Fruit fly (Drosophila melanogaster) whole organism, embryonic: ENCODE data around the gene Actn.

ENCODE experiments used
- Atf-2 ChIP-seq: fragments of 200-800 bp; sonication (Bioruptor generic); optimal IDR thresholded peaks from 2 replicates; lab custom pipeline; 2016; ENCODE audit warnings: missing biosample characterization, missing genetic modification characterization
- CG10274 ChIP-seq: fragments of 200-800 bp; sonication (Bioruptor generic); optimal IDR thresholded peaks from 3 replicates; lab custom pipeline; 2017; ENCODE audit warnings: missing biosample characterization, mild to moderate bottlenecking, missing genetic modification characterization
- CG10543 ChIP-seq: fragments of 200-800 bp; sonication (Bioruptor generic); optimal IDR thresholded peaks from 3 replicates; lab custom pipeline; 2017; ENCODE audit warnings: missing biosample characterization, mild to moderate bottlenecking, missing genetic modification characterization, moderate library complexity
- CG10565 ChIP-seq: fragments of 200-800 bp; sonication (Bioruptor generic); optimal IDR thresholded peaks from 3 replicates; lab custom pipeline; 2016; ENCODE audit warnings: missing biosample characterization, mild to moderate bottlenecking, missing genetic modification characterization
- CG11723 ChIP-seq: fragments of 200-800 bp; sonication (Bioruptor generic); optimal IDR thresholded peaks from 2 replicates; lab custom pipeline; 2017; ENCODE audit warnings: missing biosample characterization, mild to moderate bottlenecking, missing genetic modification characterization
- CG12071 ChIP-seq: fragments of 200-800 bp; sonication (Bioruptor generic); optimal IDR thresholded peaks from 3 replicates; lab custom pipeline; 2018; ENCODE audit warnings: missing biosample characterization, mild to moderate bottlenecking, missing genetic modification characterization
- CG12942 ChIP-seq: fragments of 200-800 bp; sonication (Bioruptor generic); optimal IDR thresholded peaks from 3 replicates; lab custom pipeline; 2016; ENCODE audit warnings: missing biosample characterization, missing genetic modification characterization
- CG13775 ChIP-seq: fragments of 200-800 bp; sonication (Bioruptor generic); optimal IDR thresholded peaks from 3 replicates; lab custom pipeline; 2017; ENCODE audit warnings: missing biosample characterization, mild to moderate bottlenecking, missing genetic modification characterization
- CG15011 ChIP-seq: fragments of 200-800 bp; sonication (Bioruptor generic); optimal IDR thresholded peaks from 3 replicates; lab custom pipeline; 2018; ENCODE audit warnings: missing biosample characterization, mild to moderate bottlenecking, missing genetic modification characterization
- CG1529 ChIP-seq: fragments of 200-800 bp; sonication (Bioruptor generic); optimal IDR thresholded peaks from 3 replicates; lab custom pipeline; 2018; ENCODE audit warnings: missing biosample characterization, missing genetic modification characterization
- CG16815 ChIP-seq: fragments of 200-800 bp; sonication (Bioruptor generic); optimal IDR thresholded peaks from 3 replicates; lab custom pipeline; 2017; ENCODE audit warnings: missing biosample characterization, mild to moderate bottlenecking, missing genetic modification characterization
- CG16863 ChIP-seq: fragments of 200-800 bp; sonication (Bioruptor generic); optimal IDR thresholded peaks from 3 replicates; lab custom pipeline; 2016; ENCODE audit warnings: missing biosample characterization, missing genetic modification characterization
- CG18476 ChIP-seq: fragments of 200-800 bp; sonication (Bioruptor generic); optimal IDR thresholded peaks from 2 replicates; lab custom pipeline; 2016; ENCODE audit warnings: missing biosample characterization, mild to moderate bottlenecking, missing genetic modification characterization
- CG2889 ChIP-seq: fragments of 200-800 bp; sonication (Bioruptor generic); IDR thresholded peaks from 3 replicates; pipeline ENCODE4 v1.3.6; 2022; ENCODE audit warnings: missing biosample characterization, missing genetic modification characterization
- CG32767 ChIP-seq: fragments of 200-800 bp; sonication (Bioruptor generic); IDR thresholded peaks from 2 replicates; pipeline ENCODE4 v1.3.6; 2022; ENCODE audit warnings: missing biosample characterization, missing genetic modification characterization
- CG3838 ChIP-seq: fragments of 200-800 bp; sonication (Bioruptor generic); optimal IDR thresholded peaks from 3 replicates; lab custom pipeline; 2016; ENCODE audit warnings: missing biosample characterization, missing genetic modification characterization
- CG5180 ChIP-seq: fragments of 200-800 bp; sonication (Bioruptor generic); optimal IDR thresholded peaks from 3 replicates; lab custom pipeline; 2017; ENCODE audit warnings: missing biosample characterization, missing genetic modification characterization, mild to moderate bottlenecking, moderate library complexity, missing genetic modification reagents
- CG6272 ChIP-seq: fragments of 200-800 bp; sonication (Bioruptor generic); IDR thresholded peaks from 2 replicates; pipeline ENCODE4 v1.3.6; 2022; ENCODE audit warnings: missing biosample characterization, missing genetic modification characterization
- CG8281 ChIP-seq: fragments of 200-800 bp; sonication (Bioruptor generic); optimal IDR thresholded peaks from 2 replicates; lab custom pipeline; 2018; ENCODE audit warnings: missing biosample characterization, mild to moderate bottlenecking, missing genetic modification characterization, moderate library complexity
- CG8478 ChIP-seq: fragments of >200 bp; optimal IDR thresholded peaks from 2 replicates; lab custom pipeline; 2018
- CG9609 ChIP-seq: fragments of 200-800 bp; sonication (Bioruptor generic); optimal IDR thresholded peaks from 3 replicates; lab custom pipeline; 2016; ENCODE audit warnings: missing biosample characterization, missing genetic modification characterization
- D19A ChIP-seq: fragments of 200-800 bp; optimal IDR thresholded peaks from 3 replicates; lab custom pipeline; 2019; ENCODE audit warnings: missing biosample characterization, mild to moderate bottlenecking, missing genetic modification characterization, moderate library complexity
- Eip74EF ChIP-seq, 2 experiments: fragments of 200-800 bp in 1 of 2; fragments of >200 bp in 1 of 2; sonication (Bioruptor generic) in 1 of 2; optimal IDR thresholded peaks; 2 replicates each; lab custom pipeline; 2017 to 2019; ENCODE audit warnings: missing biosample characterization in 2 of 2, missing genetic modification characterization in 2 of 2, mild to moderate bottlenecking in 1 of 2, moderate library complexity in 1 of 2
- Ets97D ChIP-seq: fragments of 200-800 bp; sonication (Bioruptor generic); optimal IDR thresholded peaks from 3 replicates; lab custom pipeline; 2016; ENCODE audit warnings: missing biosample characterization, missing genetic modification characterization
- Gug ChIP-seq: fragments of 200-800 bp; sonication (Bioruptor generic); IDR thresholded peaks from 4 replicates; pipeline ENCODE4 v1.3.6; 2022; ENCODE audit warnings: missing biosample characterization, missing genetic modification characterization
- Hr51 ChIP-seq, 2 experiments: fragments of 200-800 bp; sonication (Bioruptor generic); optimal IDR thresholded peaks; 2 replicates in 1 of 2; 3 replicates in 1 of 2; lab custom pipeline; 2016 to 2018; ENCODE audit warnings: missing biosample characterization in 2 of 2, missing genetic modification characterization in 2 of 2, mild to moderate bottlenecking in 1 of 2, moderate library complexity in 1 of 2
- Hr78 ChIP-seq, 2 experiments: fragments of 200-800 bp in 1 of 2; fragments of >200 bp in 1 of 2; sonication (Bioruptor generic) in 1 of 2; optimal IDR thresholded peaks; 2 replicates each; lab custom pipeline; 2017 to 2019; ENCODE audit warnings: missing biosample characterization in 2 of 2, missing genetic modification characterization in 2 of 2, mild to moderate bottlenecking in 1 of 2, moderate library complexity in 1 of 2
- Hsf ChIP-seq: fragments of 200-800 bp; sonication (Bioruptor generic); optimal IDR thresholded peaks from 3 replicates; lab custom pipeline; 2016; ENCODE audit warnings: missing biosample characterization, missing genetic modification characterization
- NFAT ChIP-seq: fragments of 200-800 bp; sonication (Bioruptor generic); IDR thresholded peaks from 2 replicates; pipeline ENCODE4 v1.3.6; 2022; ENCODE audit warnings: missing biosample characterization, missing genetic modification characterization
- Oli ChIP-seq: fragments of 200-800 bp; sonication (Bioruptor generic); optimal IDR thresholded peaks from 2 replicates; lab custom pipeline; 2018; ENCODE audit warnings: missing biosample characterization, mild to moderate bottlenecking, missing genetic modification characterization, moderate library complexity
- PHDP ChIP-seq: fragments of 200-800 bp; sonication (Bioruptor generic); optimal IDR thresholded peaks from 3 replicates; lab custom pipeline; 2018; ENCODE audit warnings: missing biosample characterization, mild to moderate bottlenecking, missing genetic modification characterization, moderate library complexity
- br ChIP-seq: fragments of >200 bp; optimal IDR thresholded peaks from 2 replicates; lab custom pipeline; 2017
- caup ChIP-seq: fragments of 200-800 bp; sonication (Bioruptor generic); optimal IDR thresholded peaks from 3 replicates; lab custom pipeline; 2017; ENCODE audit warnings: missing biosample characterization, mild to moderate bottlenecking, missing genetic modification characterization, moderate library complexity; ENCODE audit not compliant: severe bottlenecking
- cg ChIP-seq: fragments of 200-800 bp; sonication (Bioruptor generic); optimal IDR thresholded peaks from 3 replicates; lab custom pipeline; 2019; ENCODE audit warnings: missing biosample characterization, mild to moderate bottlenecking, missing genetic modification characterization, moderate library complexity
- chn ChIP-seq: fragments of 200-800 bp; sonication (Bioruptor generic); optimal IDR thresholded peaks from 2 replicates; lab custom pipeline; 2016; ENCODE audit warnings: missing biosample characterization, missing genetic modification characterization
- cwo ChIP-seq: fragments of 200-800 bp; sonication (Bioruptor generic); optimal IDR thresholded peaks from 3 replicates; lab custom pipeline; 2017; ENCODE audit warnings: missing biosample characterization, missing genetic modification characterization, mild to moderate bottlenecking, moderate library complexity, missing genetic modification reagents
- esg ChIP-seq: fragments of 200-800 bp; sonication (Bioruptor generic); conservative IDR thresholded peaks from 2 replicates; pipeline ENCODE4 v1.3.6; 2022; ENCODE audit warnings: missing biosample characterization, missing genetic modification characterization
- luna ChIP-seq: fragments of 200-800 bp; sonication (Bioruptor generic); optimal IDR thresholded peaks from 2 replicates; lab custom pipeline; 2016; ENCODE audit warnings: missing biosample characterization, missing genetic modification characterization
- maf-S ChIP-seq: fragments of 200-800 bp; sonication (Bioruptor generic); optimal IDR thresholded peaks from 2 replicates; lab custom pipeline; 2016; ENCODE audit warnings: missing biosample characterization, missing genetic modification characterization
- nau ChIP-seq: fragments of 200-800 bp; sonication (Bioruptor generic); optimal IDR thresholded peaks from 3 replicates; lab custom pipeline; 2017; ENCODE audit warnings: missing biosample characterization, mild to moderate bottlenecking, missing genetic modification characterization, missing genetic modification reagents
- row ChIP-seq: fragments of 200-800 bp; sonication (Bioruptor generic); IDR thresholded peaks from 3 replicates; pipeline ENCODE4 v1.3.6; 2022; ENCODE audit warnings: missing biosample characterization, missing genetic modification characterization
- scrt ChIP-seq: fragments of 200-800 bp; sonication (Bioruptor generic); optimal IDR thresholded peaks from 2 replicates; lab custom pipeline; 2018; ENCODE audit warnings: missing biosample characterization, mild to moderate bottlenecking, missing genetic modification characterization, moderate library complexity
- ssp ChIP-seq: fragments of 200-800 bp; sonication (Bioruptor generic); IDR thresholded peaks from 2 replicates; pipeline ENCODE4 v1.3.6; 2022; ENCODE audit warnings: missing biosample characterization, missing genetic modification characterization
- sug ChIP-seq: fragments of 200-800 bp; optimal IDR thresholded peaks from 2 replicates; lab custom pipeline; 2019; ENCODE audit warnings: missing biosample characterization, mild to moderate bottlenecking, missing genetic modification characterization, moderate library complexity
- tll ChIP-seq, 2 experiments: fragments of 200-800 bp in 1 of 2; fragments of >200 bp in 1 of 2; sonication (Bioruptor generic) in 1 of 2; optimal IDR thresholded peaks; 2 replicates each; lab custom pipeline; 2017 to 2019; ENCODE audit warnings: missing biosample characterization in 2 of 2, missing genetic modification characterization in 2 of 2, mild to moderate bottlenecking in 1 of 2, moderate library complexity in 1 of 2
- trem ChIP-seq: fragments of 200-800 bp; optimal IDR thresholded peaks from 3 replicates; lab custom pipeline; 2019; ENCODE audit warnings: missing biosample characterization, mild to moderate bottlenecking, missing genetic modification characterization, moderate library complexity
- tup ChIP-seq: fragments of 200-800 bp; sonication (Bioruptor generic); optimal IDR thresholded peaks from 2 replicates; lab custom pipeline; 2016; ENCODE audit warnings: missing biosample characterization, mild to moderate bottlenecking, missing genetic modification characterization, moderate library complexity
- wor ChIP-seq: fragments of 200-800 bp; sonication (Bioruptor generic); IDR thresholded peaks from 2 replicates; pipeline ENCODE4 v1.3.6; 2022; ENCODE audit warnings: missing biosample characterization, missing genetic modification characterization

Actn gene

dm6 chrX:1984175-1984973, 57.7 kb downstream of the Actn start (continued):
- TF ChIP-seq CG13775 (GFP tag; lab: Kevin White, UChicago), result peak; percentile 43
- TF ChIP-seq CG18476 (GFP tag; lab: Kevin White, UChicago), result peak; percentile 67
- peak; percentile 46 for TF ChIP-seq Atf-2 (GFP tag; lab: Kevin White, UChicago)
- TF ChIP-seq tll (GFP tag; optimal IDR thresholded peaks at IDR 0.05; lab: Kevin White, UChicago), result no peak
- peak; percentile 93 for TF ChIP-seq row (GFP tag; lab: Robert Waterston, UW)
- peak; percentile 48 for TF ChIP-seq CG12942 (GFP tag; lab: Kevin White, UChicago)
- peak; percentile 81 for TF ChIP-seq CG16863 (GFP tag; lab: Kevin White, UChicago)
- TF ChIP-seq CG15011 (GFP tag; lab: Kevin White, UChicago), result peak; percentile 61
- TF ChIP-seq CG10565, result no peak
- peak; percentile 30 for TF ChIP-seq Ets97D (GFP tag; lab: Kevin White, UChicago)
- no peak for TF ChIP-seq br
- TF ChIP-seq PHDP, result peak; percentile 82
- peak in 1 of 2 experiments; percentile 27 for TF ChIP-seq Hr78 (GFP tag; optimal IDR thresholded peaks at IDR 0.05; lab: Kevin White, UChicago)
- TF ChIP-seq Gug (GFP tag; lab: Robert Waterston, UW), result peak; percentile 82
- TF ChIP-seq wor, result peak; percentile 84
- peak; percentile 85 for TF ChIP-seq CG9609
- TF ChIP-seq CG5180 (GFP tag; lab: Kevin White, UChicago), result peak; percentile 52
- peak; percentile 39 for TF ChIP-seq maf-S
- peak in 1 of 2 experiments; percentile 75 for TF ChIP-seq Eip74EF (GFP tag; optimal IDR thresholded peaks at IDR 0.05; lab: Kevin White, UChicago)
- peak; percentile 74 for TF ChIP-seq CG32767 (GFP tag; lab: Robert Waterston, UW)
- peak; percentile 59 for TF ChIP-seq CG16815 (GFP tag; lab: Kevin White, UChicago)
- peak; percentile 77 for TF ChIP-seq CG11723
- peak; percentile 41 for TF ChIP-seq chn (GFP tag; lab: Kevin White, UChicago)
- TF ChIP-seq ssp (GFP tag; lab: Robert Waterston, UW), result peak; percentile 65
- TF ChIP-seq cwo (GFP tag; lab: Kevin White, UChicago), result peak; percentile 49
- TF ChIP-seq cg, result peak; percentile 55
- TF ChIP-seq luna, result no peak
- peak; percentile 60 for TF ChIP-seq CG6272 (GFP tag; lab: Robert Waterston, UW)
- peak; percentile 60 for TF ChIP-seq CG10543 (GFP tag; lab: Kevin White, UChicago)
- peak; percentile 99 for TF ChIP-seq D19A
- peak; percentile 52 for TF ChIP-seq nau (GFP tag; lab: Kevin White, UChicago)
- peak; percentile 50 to 86 for TF ChIP-seq Hr51 (GFP tag; optimal IDR thresholded peaks at IDR 0.05; lab: Kevin White, UChicago)
- peak; percentile 71 for TF ChIP-seq Hsf (GFP tag; lab: Kevin White, UChicago)
- peak; percentile 38 for TF ChIP-seq scrt (GFP tag; lab: Kevin White, UChicago)
- peak; percentile 80 for TF ChIP-seq CG1529 (GFP tag; lab: Kevin White, UChicago)
- TF ChIP-seq CG8281 (tag; lab: Kevin White, UChicago), result peak; percentile 53
- peak; percentile 44 for TF ChIP-seq CG3838 (GFP tag; lab: Kevin White, UChicago)
- TF ChIP-seq CG2889 (GFP tag; lab: Robert Waterston, UW), result 0 out of 3 replicates have a peak, but pooled peaks have one; percentile 41
- TF ChIP-seq caup (GFP tag; lab: Kevin White, UChicago), result peak; percentile 14
- TF ChIP-seq CG12071 (GFP tag; lab: Kevin White, UChicago), result peak; percentile 57
- peak; percentile 35 for TF ChIP-seq trem (tag; lab: Kevin White, UChicago)
- TF ChIP-seq NFAT (GFP tag; lab: Robert Waterston, UW), result no peak
- no peak for TF ChIP-seq tup (GFP tag; lab: Kevin White, UChicago)
- peak; percentile 89 for TF ChIP-seq Oli (tag; lab: Kevin White, UChicago)
- TF ChIP-seq CG8478, result no peak
- TF ChIP-seq CG10274, result peak; percentile 94
- TF ChIP-seq sug (tag; lab: Kevin White, UChicago), result peak; percentile 46
- TF ChIP-seq esg (GFP tag; lab: Robert Waterston, UW), result peak; percentile 76
